Worm (Caenorhabditis elegans): ENCODE data around the gene cutl-23.

cutl-23 gene

DNA sequence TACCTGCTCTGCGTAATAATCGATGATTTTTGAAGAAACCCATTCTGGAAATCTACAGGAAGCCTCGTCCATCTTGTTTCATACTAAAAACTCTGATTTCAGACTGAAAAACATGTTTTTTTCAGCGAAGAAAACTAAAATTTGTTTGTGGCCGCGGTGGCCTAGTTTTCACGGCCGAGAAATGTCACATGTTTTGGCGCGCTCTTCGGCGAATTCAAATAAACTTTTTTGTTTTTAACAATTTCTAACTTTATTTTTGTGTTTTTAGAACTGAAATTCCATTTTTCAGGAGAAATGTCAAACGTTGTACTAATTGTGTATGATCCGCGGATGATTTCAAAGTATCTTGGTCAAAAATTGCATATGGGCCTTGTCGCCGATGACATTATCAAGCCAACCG lies 33.0 kb downstream of the cutl-23 start, which contains the start of the genes polq-1 and him-10:
TSS of gene polq-1 (minus strand) at position 190 of the 400 bp plus-strand sequence.
TSS of gene him-10 (plus strand) at position 290 of the 400 bp plus-strand sequence.
- peak; percentile 54 for TF ChIP-seq lin-54 (GFP tag; optimal IDR thresholded peaks at IDR 0.05)
- no peak for TF ChIP-seq lir-1 (GFP tag; conservative IDR thresholded peaks at IDR 0.05)
- peak; percentile 50 for TF ChIP-seq lsl-1 (GFP tag; optimal IDR thresholded peaks at IDR 0.05)
- TF ChIP-seq efl-1 (GFP tag; optimal IDR thresholded peaks at IDR 0.05), result peak; percentile 81
- peak; percentile 56 for TF ChIP-seq dox-1 (GFP tag; IDR thresholded peaks at IDR 0.05)
- peak; percentile 36; the same call in 1 of the 2 replicates for TF ChIP-seq madf-8 (GFP tag; conservative IDR thresholded peaks at IDR 0.05)
- no peak for TF ChIP-seq F57A8.1 (GFP tag; optimal IDR thresholded peaks at IDR 0.05)
- no peak for TF ChIP-seq egrh-3 (GFP tag; IDR thresholded peaks at IDR 0.05)
- no peak for TF ChIP-seq somi-1 (GFP tag; optimal IDR thresholded peaks at IDR 0.05)
- no peak for TF ChIP-seq nfyb-1 (GFP tag; IDR thresholded peaks at IDR 0.05)
- peak; percentile 38; the same call in 1 of the 2 replicates for TF ChIP-seq madf-6 (GFP tag; IDR thresholded peaks at IDR 0.05)
- TF ChIP-seq attf-5 (GFP tag; optimal IDR thresholded peaks at IDR 0.05), result peak; percentile 11
- TF ChIP-seq nfya-1 (tag; optimal IDR thresholded peaks at IDR 0.05; ENCODE audit: borderline replicate concordance, insufficient read depth), result no peak
- peak; percentile 40 for TF ChIP-seq unc-130 (GFP tag; optimal IDR thresholded peaks at IDR 0.05)
- no peak for TF ChIP-seq C17E4.6 (GFP tag; IDR thresholded peaks at IDR 0.05)
- no peak for TF ChIP-seq xnd-1 (tag; optimal IDR thresholded peaks at IDR 0.05)
- TF ChIP-seq mes-4 (tag; optimal IDR thresholded peaks at IDR 0.05), result no peak
- no peak for TF ChIP-seq hsf-1 (GFP tag; IDR thresholded peaks at IDR 0.05)
- TF ChIP-seq dpl-1 (GFP tag; optimal IDR thresholded peaks at IDR 0.05), result peak; percentile 59
- no peak for TF ChIP-seq akir-1 (GFP tag; optimal IDR thresholded peaks at IDR 0.05)
- TF ChIP-seq ekl-4 (GFP tag; IDR thresholded peaks at IDR 0.05), result no peak
- no peak for TF ChIP-seq ceh-58 (GFP tag; IDR thresholded peaks at IDR 0.05)
- TF ChIP-seq B0019.2 (GFP tag; conservative IDR thresholded peaks at IDR 0.05), result no peak

DNA sequence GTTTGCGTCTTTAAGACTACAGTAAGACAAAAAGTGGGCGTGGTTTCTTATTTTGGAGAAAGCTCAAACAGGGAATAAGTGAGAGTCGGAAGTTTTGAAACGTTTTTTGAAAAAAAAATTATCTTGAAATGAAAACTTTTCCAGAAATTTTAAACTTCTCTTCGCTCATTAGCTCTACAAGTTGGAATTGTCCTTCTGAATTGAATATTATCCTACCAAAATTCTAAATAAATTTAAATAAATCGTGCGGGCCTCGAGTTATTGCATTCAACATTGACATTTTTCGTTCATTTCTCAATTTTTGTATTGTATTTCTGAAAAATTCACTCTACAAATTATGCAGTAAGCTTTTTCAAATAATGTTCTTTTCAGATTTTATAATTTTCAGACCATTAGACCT lies 35.3 kb downstream of the cutl-23 start, which contains the start of gene R12B2.3:
TSS of gene R12B2.3 (plus strand) at position 301 of the 400 bp plus-strand sequence.
- TF ChIP-seq ztf-18 (tag; optimal IDR thresholded peaks at IDR 0.05), result no peak
- TF ChIP-seq attf-5 (GFP tag; optimal IDR thresholded peaks at IDR 0.05), result no peak

DNA sequence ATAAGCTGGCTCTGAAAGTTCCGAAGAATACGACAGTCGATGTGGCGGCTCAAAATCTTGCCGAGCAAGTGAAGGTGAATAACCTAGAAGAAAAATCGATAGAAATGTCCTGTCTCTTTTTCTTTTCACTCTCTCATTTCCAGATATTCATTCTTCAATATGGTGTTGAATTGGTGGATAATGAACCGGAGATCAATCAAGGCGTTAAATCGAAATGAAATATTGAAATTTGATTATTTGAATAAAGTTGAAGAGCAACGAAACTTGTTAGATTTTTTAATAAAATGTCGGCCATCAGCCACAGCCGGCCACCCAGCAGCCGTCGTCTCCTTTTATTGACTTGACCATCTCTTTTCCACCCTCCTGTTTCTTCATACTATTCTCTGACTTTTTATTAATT lies 36.7 kb downstream of the cutl-23 start, which contains the start of gene R12B2.2:
TSS of gene R12B2.2 (plus strand) at position 301 of the 400 bp plus-strand sequence.
- TF ChIP-seq dpff-1 (tag; optimal IDR thresholded peaks at IDR 0.05), result no peak
- TF ChIP-seq F55B11.4 (tag; optimal IDR thresholded peaks at IDR 0.05; ENCODE audit: borderline replicate concordance, insufficient read depth), result no peak
- no peak for TF ChIP-seq mxl-1 (tag; optimal IDR thresholded peaks at IDR 0.05)
- no peak for TF ChIP-seq dpl-1 (GFP tag; optimal IDR thresholded peaks at IDR 0.05)
- no peak for TF ChIP-seq hlh-12 (tag; optimal IDR thresholded peaks at IDR 0.05)
- TF ChIP-seq pha-4 (tag; optimal IDR thresholded peaks at IDR 0.05), result no peak
- TF ChIP-seq Y95B8A.8 (GFP tag; IDR thresholded peaks at IDR 0.05), result no peak
- TF ChIP-seq rcor-1 (GFP tag; IDR thresholded peaks at IDR 0.05), result no peak
- TF ChIP-seq egl-18 (GFP tag; IDR thresholded peaks at IDR 0.05), result no peak
- TF ChIP-seq snpc-1.3 (tag; optimal IDR thresholded peaks at IDR 0.05; ENCODE audit: insufficient read depth), result no peak
- no peak for TF ChIP-seq gei-17 (GFP tag; optimal IDR thresholded peaks at IDR 0.05)
- TF ChIP-seq C06A6.2 (GFP tag; conservative IDR thresholded peaks at IDR 0.05), result no peak
- no peak for TF ChIP-seq F33H1.4 (GFP tag; IDR thresholded peaks at IDR 0.05)
- no peak for TF ChIP-seq ztf-28 (GFP tag; IDR thresholded peaks at IDR 0.05)
- TF ChIP-seq F57A8.1 (GFP tag; optimal IDR thresholded peaks at IDR 0.05), result no peak
